Worm (Caenorhabditis elegans) whole organism, L3 larva: ENCODE measurements around the gene F28A10.5.

Source experiments
- ceh-16 ChIP-seq: sonication (generic microtip); optimal IDR thresholded peaks from 2 replicates; lab custom pipeline; 2017; ENCODE audit warnings: missing biosample characterization, missing genetic modification characterization
- elt-3 ChIP-seq, 3 experiments: fragments of 150-350 bp in 1 of 3; sonication (generic microtip) in 2 of 3; optimal IDR thresholded peaks; 2 replicates in 2 of 3; 4 replicates in 1 of 3; lab custom pipeline; 2014 to 2017; ENCODE audit warnings: missing biosample characterization in 3 of 3, missing genetic modification characterization in 3 of 3
- fkh-10 ChIP-seq: sonication (generic microtip); optimal IDR thresholded peaks from 2 replicates; lab custom pipeline; 2017; ENCODE audit warnings: missing biosample characterization, missing genetic modification reagents, missing genetic modification characterization
- lin-15B ChIP-seq: fragments of 150-350 bp; optimal IDR thresholded peaks from 2 replicates; lab custom pipeline; 2014; ENCODE audit warnings: missing biosample characterization, missing genetic modification characterization
- mdl-1 ChIP-seq: fragments of 150-350 bp; optimal IDR thresholded peaks from 2 replicates; lab custom pipeline; 2014; ENCODE audit warnings: missing biosample characterization, missing genetic modification characterization
- nhr-237 ChIP-seq: fragments of 150-350 bp; optimal IDR thresholded peaks from 2 replicates; lab custom pipeline; 2014; ENCODE audit warnings: missing biosample characterization, missing genetic modification characterization
- nhr-77 ChIP-seq: fragments of 150-350 bp; optimal IDR thresholded peaks from 2 replicates; lab custom pipeline; 2014; ENCODE audit warnings: missing biosample characterization, missing genetic modification characterization
- pqm-1 ChIP-seq: fragments of 150-350 bp; optimal IDR thresholded peaks from 2 replicates; lab custom pipeline; 2017; ENCODE audit warnings: missing biosample characterization, missing genetic modification characterization, inconsistent platforms
- unc-39 ChIP-seq: sonication (generic microtip); optimal IDR thresholded peaks from 4 replicates; lab custom pipeline; 2017; ENCODE audit warnings: missing biosample characterization, missing genetic modification characterization
- unc-62 ChIP-seq: fragments of 150-350 bp; sonication (generic microtip); optimal IDR thresholded peaks from 4 replicates; lab custom pipeline; 2014; ENCODE audit warnings: missing biosample characterization, missing genetic modification reagents, missing genetic modification characterization
- zag-1 ChIP-seq: fragments of 150-350 bp; optimal IDR thresholded peaks from 2 replicates; lab custom pipeline; 2014; ENCODE audit warnings: missing biosample characterization, missing genetic modification characterization
- ztf-11 ChIP-seq: fragments of 150-350 bp; optimal IDR thresholded peaks from 2 replicates; lab custom pipeline; 2014; ENCODE audit warnings: missing biosample characterization, missing genetic modification characterization
- ztf-4 ChIP-seq: fragments of 150-350 bp; optimal IDR thresholded peaks from 2 replicates; lab custom pipeline; 2014; ENCODE audit warnings: missing biosample characterization, missing genetic modification characterization

DNA sequence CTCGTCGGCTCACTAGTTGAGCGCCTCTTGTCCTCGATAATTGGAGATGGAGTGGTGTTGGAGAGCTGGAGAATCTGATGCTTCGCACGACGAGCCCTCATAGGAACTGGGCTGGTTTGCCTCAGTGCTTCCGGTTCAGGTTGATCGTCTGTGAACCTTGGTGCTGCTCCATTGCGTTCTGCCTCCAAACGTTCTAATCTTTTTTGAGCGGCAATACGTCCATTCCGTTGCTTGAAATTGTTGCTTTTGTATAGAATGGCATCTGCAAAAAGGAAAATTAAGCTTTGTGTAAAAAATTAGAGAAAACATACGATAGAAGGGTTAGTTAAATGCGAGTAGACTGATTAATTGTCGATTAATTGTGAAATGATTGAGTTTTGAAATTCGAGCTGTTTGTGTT is 37.5 kb downstream of the F28A10.5 start, which contains the start of gene F46F5.5:
- no peak for TF ChIP-seq nhr-237 (tag; lab: Kevin White, UChicago)
- TF ChIP-seq ztf-4 (tag; lab: Kevin White, UChicago), result no peak
- TF ChIP-seq pqm-1 (tag; lab: Kevin White, UChicago), result no peak
- TF ChIP-seq unc-39 (tag; lab: Kevin White, UChicago), result no peak
- no peak for TF ChIP-seq nhr-77
- no peak for TF ChIP-seq ztf-11 (tag; lab: Kevin White, UChicago)
- no peak for TF ChIP-seq zag-1 (tag; lab: Kevin White, UChicago)
- TF ChIP-seq ceh-16, result no peak
- no peak for TF ChIP-seq mdl-1
- no peak for TF ChIP-seq elt-3 (tag; optimal IDR thresholded peaks at IDR 0.05; lab: Kevin White, UChicago)
- no peak for TF ChIP-seq unc-62
- TF ChIP-seq lin-15B (tag; lab: Kevin White, UChicago), result no peak
- no peak for TF ChIP-seq fkh-10 (GFP tag; lab: Kevin White, UChicago)
